Fruit fly (Drosophila melanogaster): ENCODE measurements around the gene PH4alphaNE1.

PH4alphaNE1 gene

dm6 chr3R:30466515-30466914, 33.6 kb downstream of the PH4alphaNE1 start (continued):
- TF ChIP-seq h (optimal IDR thresholded peaks at IDR 0.05): no peak
- no peak for TF ChIP-seq HLH4C (GFP tag; IDR thresholded peaks at IDR 0.05; ENCODE audit: partially characterized antibody)
- TF ChIP-seq pb (GFP tag; optimal IDR thresholded peaks at IDR 0.05): no peak
- TF ChIP-seq Atf3 (GFP tag; optimal IDR thresholded peaks at IDR 0.05): no peak
- TF ChIP-seq twi (tag; optimal IDR thresholded peaks at IDR 0.05): peak; percentile 30
- TF ChIP-seq lov (optimal IDR thresholded peaks at IDR 0.05): no peak
- no peak for TF ChIP-seq lov (GFP tag; IDR thresholded peaks at IDR 0.05)
- no peak for TF ChIP-seq CG13775 (GFP tag; optimal IDR thresholded peaks at IDR 0.05)
- TF ChIP-seq CG13894 (tag; optimal IDR thresholded peaks at IDR 0.05): no peak
- TF ChIP-seq CG15514 (GFP tag; optimal IDR thresholded peaks at IDR 0.05): peak; percentile 4
- TF ChIP-seq Lhr (GFP tag; optimal IDR thresholded peaks at IDR 0.05): no peak
- no peak for TF ChIP-seq cwo (GFP tag; optimal IDR thresholded peaks at IDR 0.05)
- TF ChIP-seq Hsf (GFP tag; optimal IDR thresholded peaks at IDR 0.05): no peak
- TF ChIP-seq BtbVII (GFP tag; optimal IDR thresholded peaks at IDR 0.05): no peak
- TF ChIP-seq dmrt99B (tag; optimal IDR thresholded peaks at IDR 0.05): no peak
- peak; percentile 46 for TF ChIP-seq cg (GFP tag; optimal IDR thresholded peaks at IDR 0.05)
- no peak for TF ChIP-seq CG17829 (tag; optimal IDR thresholded peaks at IDR 0.05)
- no peak for TF ChIP-seq Rfx (GFP tag; IDR thresholded peaks at IDR 0.05)
- TF ChIP-seq HLH54F (GFP tag; optimal IDR thresholded peaks at IDR 0.05): no peak
- TF ChIP-seq al (GFP tag; IDR thresholded peaks at IDR 0.05): no peak
- TF ChIP-seq vvl (GFP tag; IDR thresholded peaks at IDR 0.05): 0 out of 2 replicates have a peak, but pooled peaks have one; percentile 15
- no peak for TF ChIP-seq Side (GFP tag; optimal IDR thresholded peaks at IDR 0.05)
- no peak for TF ChIP-seq CG11695 (GFP tag; IDR thresholded peaks at IDR 0.05)
- TF ChIP-seq ken (GFP tag; IDR thresholded peaks at IDR 0.05): no peak
- TF ChIP-seq C15 (GFP tag; IDR thresholded peaks at IDR 0.05): no peak
- TF ChIP-seq CG16779 (GFP tag; IDR thresholded peaks at IDR 0.05): no peak
- TF ChIP-seq onecut (GFP tag; IDR thresholded peaks at IDR 0.05): 0 out of 2 replicates have a peak, but pooled peaks have one; percentile 7
- no peak for TF ChIP-seq CG3163 (GFP tag; optimal IDR thresholded peaks at IDR 0.05)
- no peak for TF ChIP-seq esg (GFP tag; conservative IDR thresholded peaks at IDR 0.05)
- no peak for TF ChIP-seq CG11560 (tag; IDR thresholded peaks at IDR 0.05)
- TF ChIP-seq CG30431 (GFP tag; optimal IDR thresholded peaks at IDR 0.05): no peak
- TF ChIP-seq dati (GFP tag; IDR thresholded peaks at IDR 0.05): no peak
- TF ChIP-seq CG12391 (tag; optimal IDR thresholded peaks at IDR 0.05): no peak
- TF ChIP-seq sd (tag; optimal IDR thresholded peaks at IDR 0.05): peak; percentile 10
- TF ChIP-seq CG17186 (GFP tag; optimal IDR thresholded peaks at IDR 0.05): no peak

dm6 chr3R:30465775-30466494, 34.2 kb downstream of the PH4alphaNE1 start, which contains the start of gene PH4alphaEFB:
Gene PH4alphaEFB (plus strand): TSS chr3R:30466050.
- TF ChIP-seq wek (GFP tag; optimal IDR thresholded peaks at IDR 0.05): peak; percentile 3
- TF ChIP-seq onecut (GFP tag; IDR thresholded peaks at IDR 0.05): peak; percentile 29; the same call in 1 of the 2 replicates
- TF ChIP-seq hbn (GFP tag; IDR thresholded peaks at IDR 0.05; ENCODE audit: partially characterized antibody): peak; percentile 27; the same call in 1 of the 2 replicates
- no peak for TF ChIP-seq Hr51 (GFP tag; optimal IDR thresholded peaks at IDR 0.05)
- peak; percentile 74 for TF ChIP-seq CG34376 (GFP tag; optimal IDR thresholded peaks at IDR 0.05)
- TF ChIP-seq Scr (GFP tag; IDR thresholded peaks at IDR 0.05; ENCODE audit: partially characterized antibody): no peak
- TF ChIP-seq CG1832 (GFP tag; optimal IDR thresholded peaks at IDR 0.05): no peak
- TF ChIP-seq sens-2 (GFP tag; IDR thresholded peaks at IDR 0.05): peak; percentile 33; the same call in 1 of the 2 replicates
- TF ChIP-seq Xrp1 (GFP tag; IDR thresholded peaks at IDR 0.05): no peak
- TF ChIP-seq CkIIα-i1 (GFP tag; IDR thresholded peaks at IDR 0.05): no peak
- TF ChIP-seq CG11723 (GFP tag; optimal IDR thresholded peaks at IDR 0.05): no peak
- no peak for TF ChIP-seq CG11398 (GFP tag; optimal IDR thresholded peaks at IDR 0.05)
- TF ChIP-seq chn (GFP tag; optimal IDR thresholded peaks at IDR 0.05): no peak
- TF ChIP-seq Fer1 (GFP tag; optimal IDR thresholded peaks at IDR 0.05): peak; percentile 45
- TF ChIP-seq HLH4C (GFP tag; IDR thresholded peaks at IDR 0.05; ENCODE audit: partially characterized antibody): 0 out of 3 replicates have a peak, but pooled peaks have one; percentile 37
- TF ChIP-seq CG33557 (GFP tag; optimal IDR thresholded peaks at IDR 0.05): peak; percentile 7
- peak in 1 of 2 experiments; percentile 51 for TF ChIP-seq insv (GFP tag; optimal IDR thresholded peaks at IDR 0.05)
- TF ChIP-seq Taf1 (GFP tag; IDR thresholded peaks at IDR 0.05): no peak
